Worm (Caenorhabditis elegans) whole organism, L4 larva: ENCODE measurements around the gene C45G9.11.

Experiments used
- F10B5.3 ChIP-seq: sonication (generic microtip); optimal IDR thresholded peaks from 2 replicates; lab custom pipeline; 2016; ENCODE audit warnings: mild to moderate bottlenecking, missing genetic modification characterization, missing compliant biosample characterization
- F26F4.8 ChIP-seq: fragments of 200-800 bp; sonication (Bioruptor generic); conservative IDR thresholded peaks from 2 replicates; pipeline ENCODE4 v1.3.6; 2022; ENCODE audit warnings: missing genetic modification characterization, missing compliant biosample characterization
- F37D6.2 ChIP-seq: sonication (generic microtip); optimal IDR thresholded peaks from 2 replicates; lab custom pipeline; 2016; ENCODE audit warnings: mild to moderate bottlenecking, missing genetic modification characterization, missing compliant biosample characterization
- F44E2.7 ChIP-seq: fragments of 200-800 bp; sonication (Bioruptor generic); IDR thresholded peaks from 2 replicates; pipeline ENCODE4 v2.1.2; 2022; ENCODE audit warnings: missing genetic modification characterization, missing compliant biosample characterization
- R02D3.7 ChIP-seq: fragments of 150-350 bp; sonication (generic microtip); optimal IDR thresholded peaks from 3 replicates; lab custom pipeline; 2014; ENCODE audit warnings: missing biosample characterization, missing genetic modification characterization
- T20F7.1 ChIP-seq: fragments of 200-800 bp; sonication (Bioruptor generic); optimal IDR thresholded peaks from 2 replicates; lab custom pipeline; 2018; ENCODE audit warnings: mild to moderate bottlenecking, missing genetic modification characterization, missing compliant biosample characterization
- Y48G9A.11 ChIP-seq: fragments of 200-800 bp; sonication (Bioruptor generic); IDR thresholded peaks from 2 replicates; pipeline ENCODE4 v1.3.6; 2022; ENCODE audit warnings: missing genetic modification reagents, missing genetic modification characterization, missing compliant biosample characterization
- Y75B8A.6 ChIP-seq: fragments of 200-800 bp; sonication (Bioruptor generic); IDR thresholded peaks from 2 replicates; pipeline ENCODE4 v1.3.6; 2022; ENCODE audit warnings: missing genetic modification reagents, missing genetic modification characterization, missing compliant biosample characterization
- ZK337.2 ChIP-seq: fragments of 200-800 bp; sonication (Bioruptor generic); IDR thresholded peaks from 2 replicates; pipeline ENCODE4 v1.3.6; 2022; ENCODE audit warnings: missing genetic modification reagents, missing genetic modification characterization, missing compliant biosample characterization
- aha-1 ChIP-seq: fragments of 150-350 bp; peaks from one replicate; lab custom pipeline; 2014; ENCODE audit warnings: missing biosample characterization, missing genetic modification characterization
- aly-2 ChIP-seq: sonication (generic microtip); optimal IDR thresholded peaks from 2 replicates; lab custom pipeline; 2018; ENCODE audit warnings: missing biosample characterization, missing genetic modification characterization
- ceh-28 ChIP-seq: fragments of 150-350 bp; optimal IDR thresholded peaks from 2 replicates; lab custom pipeline; 2014; ENCODE audit warnings: missing biosample characterization, missing genetic modification reagents, missing genetic modification characterization
- ceh-62 ChIP-seq: sonication (generic microtip); optimal IDR thresholded peaks from 2 replicates; lab custom pipeline; 2017; ENCODE audit warnings: missing biosample characterization, missing genetic modification characterization
- ceh-82 ChIP-seq: sonication (generic microtip); optimal IDR thresholded peaks from 2 replicates; lab custom pipeline; 2017; ENCODE audit warnings: missing biosample characterization, missing genetic modification characterization
- ctbp-1 ChIP-seq: fragments of 200-800 bp; sonication (Bioruptor generic); IDR thresholded peaks from 2 replicates; pipeline ENCODE4 v1.3.6; 2022; ENCODE audit warnings: missing genetic modification reagents, missing genetic modification characterization, missing compliant biosample characterization
- daf-16 ChIP-seq, 3 experiments: sonication (generic microtip); optimal IDR thresholded peaks; 2 replicates each; lab custom pipeline; 2016 to 2017; ENCODE audit warnings: missing genetic modification characterization in 3 of 3, missing genetic modification reagents in 3 of 3, mild to moderate bottlenecking in 2 of 3, missing compliant biosample characterization in 2 of 3, missing biosample characterization in 1 of 3, moderate library complexity in 1 of 3
- daf-8 ChIP-seq: fragments of 200-800 bp; sonication (Bioruptor generic); IDR thresholded peaks from 2 replicates; pipeline ENCODE4 v1.3.6; 2022; ENCODE audit warnings: missing genetic modification characterization, missing compliant biosample characterization
- dmd-8 ChIP-seq: fragments of 200-800 bp; sonication (Bioruptor generic); IDR thresholded peaks from 2 replicates; pipeline ENCODE4 v1.3.6; 2022; ENCODE audit warnings: missing genetic modification characterization, missing compliant biosample characterization
- duxl-1 ChIP-seq: sonication (generic microtip); optimal IDR thresholded peaks from 2 replicates; lab custom pipeline; 2016; ENCODE audit warnings: mild to moderate bottlenecking, missing genetic modification characterization, moderate library complexity, missing compliant biosample characterization; ENCODE audit not compliant: poor library complexity
- egl-27 ChIP-seq: sonication (generic microtip); optimal IDR thresholded peaks from 3 replicates; lab custom pipeline; 2017; ENCODE audit warnings: missing biosample characterization, missing genetic modification reagents, missing genetic modification characterization
- fos-1 ChIP-seq: fragments of 150-350 bp; optimal IDR thresholded peaks from 2 replicates; lab custom pipeline; 2014; ENCODE audit warnings: missing biosample characterization, missing genetic modification characterization
- hif-1 ChIP-seq, 2 experiments: sonication (generic microtip); optimal IDR thresholded peaks; 2 replicates each; lab custom pipeline; 2016 to 2017; ENCODE audit warnings: missing compliant biosample characterization in 2 of 2, missing genetic modification characterization in 2 of 2, missing genetic modification reagents in 2 of 2, missing genotype in 2 of 2, mild to moderate bottlenecking in 1 of 2
- hlh-11 ChIP-seq: fragments of 200-800 bp; sonication (Bioruptor generic); optimal IDR thresholded peaks from 2 replicates; lab custom pipeline; 2018; ENCODE audit warnings: mild to moderate bottlenecking, missing genetic modification characterization, missing compliant biosample characterization
- lin-1 ChIP-seq: fragments of 200-800 bp; sonication (Bioruptor generic); IDR thresholded peaks from 2 replicates; pipeline ENCODE4 v1.3.6; 2022; ENCODE audit warnings: missing genetic modification reagents, missing genetic modification characterization, missing compliant biosample characterization
- lin-13 ChIP-seq: fragments of 150-350 bp; optimal IDR thresholded peaks from 2 replicates; lab custom pipeline; 2014; ENCODE audit warnings: missing biosample characterization, missing genetic modification reagents, missing genetic modification characterization
- lin-39 ChIP-seq: fragments of 150-350 bp; optimal IDR thresholded peaks from 2 replicates; lab custom pipeline; 2014; ENCODE audit warnings: missing biosample characterization, missing genetic modification reagents, missing genetic modification characterization
- lir-3 ChIP-seq: sonication (generic microtip); optimal IDR thresholded peaks from 2 replicates; lab custom pipeline; 2016; ENCODE audit warnings: mild to moderate bottlenecking, missing genetic modification characterization, missing compliant biosample characterization
- madf-5 ChIP-seq, 2 experiments: fragments of 200-800 bp; sonication (Bioruptor generic); IDR thresholded peaks; 2 replicates each; pipeline ENCODE4 v1.3.6; 2022; ENCODE audit warnings: missing compliant biosample characterization in 2 of 2, missing genetic modification characterization in 2 of 2
- madf-9 ChIP-seq: fragments of 200-800 bp; sonication (Bioruptor generic); conservative IDR thresholded peaks from 2 replicates; pipeline ENCODE4 v1.3.6; 2022; ENCODE audit warnings: missing genetic modification reagents, missing genetic modification characterization, missing compliant biosample characterization
- mdl-1 ChIP-seq, 2 experiments: fragments of 150-350 bp in 1 of 2; sonication (generic microtip) in 1 of 2; optimal IDR thresholded peaks; 2 replicates each; lab custom pipeline; 2014 to 2017; ENCODE audit warnings: missing biosample characterization in 2 of 2, missing genetic modification characterization in 2 of 2
- mes-2 ChIP-seq: sonication (generic microtip); optimal IDR thresholded peaks from 2 replicates; lab custom pipeline; 2016; ENCODE audit warnings: missing genotype, mild to moderate bottlenecking, missing genetic modification characterization, missing compliant biosample characterization; ENCODE audit not compliant: poor library complexity, severe bottlenecking
- mxl-2 ChIP-seq: fragments of 200-800 bp; sonication (Bioruptor generic); conservative IDR thresholded peaks from 2 replicates; pipeline ENCODE4 v1.3.6; 2022; ENCODE audit warnings: missing genetic modification reagents, missing genetic modification characterization, missing compliant biosample characterization
- mxl-3 ChIP-seq: fragments of 200-800 bp; sonication (Bioruptor generic); optimal IDR thresholded peaks from 2 replicates; lab custom pipeline; 2018; ENCODE audit warnings: mild to moderate bottlenecking, missing genetic modification characterization, missing compliant biosample characterization
- nhr-10 ChIP-seq: fragments of 150-350 bp; optimal IDR thresholded peaks from 2 replicates; lab custom pipeline; 2014; ENCODE audit warnings: missing biosample characterization, missing genetic modification characterization
- nhr-11 ChIP-seq: fragments of 150-350 bp; optimal IDR thresholded peaks from 2 replicates; lab custom pipeline; 2014; ENCODE audit warnings: missing biosample characterization, missing genetic modification characterization
- nhr-25 ChIP-seq: sonication (generic microtip); optimal IDR thresholded peaks from 2 replicates; lab custom pipeline; 2017; ENCODE audit warnings: missing genetic modification characterization, mild to moderate bottlenecking, missing compliant biosample characterization, antibody characterized with exemption, moderate library complexity, borderline replicate concordance; ENCODE audit not compliant: insufficient read depth
- nhr-41 ChIP-seq: fragments of 200-800 bp; sonication (Bioruptor generic); IDR thresholded peaks from 2 replicates; pipeline ENCODE4 v1.3.6; 2022; ENCODE audit warnings: missing genetic modification reagents, missing genetic modification characterization, missing compliant biosample characterization
- nhr-6 ChIP-seq: fragments of 150-350 bp; optimal IDR thresholded peaks from 2 replicates; lab custom pipeline; 2014; ENCODE audit warnings: missing biosample characterization, missing genetic modification characterization
- nhr-76 ChIP-seq: fragments of 150-350 bp; optimal IDR thresholded peaks from 2 replicates; lab custom pipeline; 2014; ENCODE audit warnings: missing biosample characterization, missing genetic modification characterization
- php-3 ChIP-seq: fragments of 200-800 bp; sonication (Bioruptor generic); IDR thresholded peaks from 2 replicates; pipeline ENCODE4 v1.3.6; 2022; ENCODE audit warnings: missing genetic modification reagents, missing genetic modification characterization, missing compliant biosample characterization
- pqm-1 ChIP-seq: sonication (generic microtip); optimal IDR thresholded peaks from 2 replicates; lab custom pipeline; 2017; ENCODE audit warnings: missing biosample characterization, missing genetic modification characterization
- rbr-2 ChIP-seq: sonication (generic microtip); optimal IDR thresholded peaks from 2 replicates; lab custom pipeline; 2016; ENCODE audit warnings: missing genotype, missing genetic modification characterization, missing compliant biosample characterization
- saeg-2 ChIP-seq: fragments of 200-800 bp; sonication (Bioruptor generic); IDR thresholded peaks from 2 replicates; pipeline ENCODE4 v1.3.6; 2022; ENCODE audit warnings: missing genetic modification reagents, missing genetic modification characterization, missing compliant biosample characterization
- sdz-12 ChIP-seq: fragments of 200-800 bp; sonication (Bioruptor generic); optimal IDR thresholded peaks from 2 replicates; lab custom pipeline; 2018; ENCODE audit warnings: mild to moderate bottlenecking, missing genetic modification characterization, missing compliant biosample characterization
- spr-1 ChIP-seq: sonication (generic microtip); optimal IDR thresholded peaks from 2 replicates; lab custom pipeline; 2016; ENCODE audit warnings: mild to moderate bottlenecking, missing genetic modification characterization, missing compliant biosample characterization
- unc-62 ChIP-seq, 3 experiments: fragments of 150-350 bp in 1 of 3; sonication (generic microtip); optimal IDR thresholded peaks in 2 of 3; peaks in 1 of 3; 1 replicate in 1 of 3; 2 replicates in 2 of 3; lab custom pipeline; 2014 to 2017; ENCODE audit warnings: missing biosample characterization in 3 of 3, missing genetic modification characterization in 3 of 3, missing genetic modification reagents in 3 of 3, missing genotype in 1 of 3
- vab-7 ChIP-seq: fragments of 200-800 bp; sonication (Bioruptor generic); IDR thresholded peaks from 2 replicates; pipeline ENCODE4 v1.3.6; 2022; ENCODE audit warnings: missing genetic modification reagents, missing genetic modification characterization, missing compliant biosample characterization
- zfp-3 ChIP-seq: fragments of 200-800 bp; sonication (Bioruptor generic); conservative IDR thresholded peaks from 2 replicates; pipeline ENCODE4 v1.3.6; 2022; ENCODE audit warnings: missing genetic modification reagents, missing genetic modification characterization, missing compliant biosample characterization
- zip-11 ChIP-seq: fragments of 200-800 bp; sonication (Bioruptor generic); IDR thresholded peaks from 2 replicates; pipeline ENCODE4 v1.3.6; 2022; ENCODE audit warnings: missing genetic modification characterization, missing compliant biosample characterization
- zip-2 ChIP-seq: fragments of 150-350 bp; optimal IDR thresholded peaks from 2 replicates; lab custom pipeline; 2014; ENCODE audit warnings: missing biosample characterization, missing genetic modification characterization
- ztf-11 ChIP-seq: fragments of 150-350 bp; optimal IDR thresholded peaks from 2 replicates; lab custom pipeline; 2014; ENCODE audit warnings: missing biosample characterization, missing genetic modification characterization

C45G9.11 gene

ce11 chrIII:5024393-5024964, 44.0 kb downstream of the C45G9.11 start, which contains the start of gene pcf-11 (continued):
- TF ChIP-seq mxl-2 (GFP tag; lab: Robert Waterston, UW): no peak
- TF ChIP-seq lin-13 (GFP tag; lab: Kevin White, UChicago): peak; percentile 68
- TF ChIP-seq saeg-2 (GFP tag; lab: Robert Waterston, UW): no peak
- TF ChIP-seq php-3 (GFP tag; lab: Robert Waterston, UW): no peak
- TF ChIP-seq ceh-28 (tag; lab: Kevin White, UChicago): peak; percentile 58
- no peak for TF ChIP-seq nhr-10 (tag; lab: Kevin White, UChicago)
- peak; percentile 34 for TF ChIP-seq rbr-2 (tag; lab: Kevin White, UChicago)
- TF ChIP-seq unc-62 (GFP tag; optimal IDR thresholded peaks at IDR 0.05 in 1 of 2; lab: Kevin White, UChicago): no peak
- TF ChIP-seq unc-62 (tag; optimal IDR thresholded peaks at IDR 0.05; lab: Kevin White, UChicago): no peak
- no peak for TF ChIP-seq Y48G9A.11 (GFP tag; lab: Robert Waterston, UW)
- no peak for TF ChIP-seq ztf-11 (tag; lab: Kevin White, UChicago)
- TF ChIP-seq Y75B8A.6 (GFP tag; lab: Robert Waterston, UW): no peak
- peak; percentile 50 for TF ChIP-seq nhr-6 (tag; lab: Kevin White, UChicago)
- TF ChIP-seq lir-3 (tag; lab: Kevin White, UChicago): no peak
- no peak for TF ChIP-seq F37D6.2 (tag; lab: Kevin White, UChicago)
- TF ChIP-seq F26F4.8 (GFP tag; lab: Robert Waterston, UW): no peak
- no peak for TF ChIP-seq F44E2.7 (GFP tag; lab: Robert Waterston, UW)
- TF ChIP-seq F10B5.3 (tag; lab: Kevin White, UChicago): no peak
- TF ChIP-seq nhr-11 (tag; lab: Kevin White, UChicago): peak; percentile 41
- TF ChIP-seq zip-2 (tag; lab: Kevin White, UChicago): no peak
- no peak for TF ChIP-seq madf-5 (GFP tag; IDR thresholded peaks at IDR 0.05; lab: Robert Waterston, UW)
- no peak for TF ChIP-seq aly-2 (tag; lab: Kevin White, UChicago)
- TF ChIP-seq lin-39: no peak
- TF ChIP-seq aha-1 (tag; lab: Kevin White, UChicago): peak; percentile 86
- peak; percentile 45 to 80 for TF ChIP-seq mdl-1 (tag; optimal IDR thresholded peaks at IDR 0.05; lab: Kevin White, UChicago)
- TF ChIP-seq dmd-8 (GFP tag; lab: Robert Waterston, UW): no peak
- TF ChIP-seq nhr-25: no peak
- no peak for TF ChIP-seq zfp-3 (GFP tag; lab: Robert Waterston, UW)
- no peak for TF ChIP-seq spr-1 (tag; lab: Kevin White, UChicago)
- TF ChIP-seq hif-1 (tag; optimal IDR thresholded peaks at IDR 0.05; lab: Kevin White, UChicago): no peak
- no peak for TF ChIP-seq sdz-12
- no peak for TF ChIP-seq zip-11 (GFP tag; lab: Robert Waterston, UW)
- TF ChIP-seq R02D3.7 (tag; lab: Kevin White, UChicago): no peak
- no peak for TF ChIP-seq madf-9
- no peak for TF ChIP-seq T20F7.1 (GFP tag; lab: Kevin White, UChicago)
- peak; percentile 81 for TF ChIP-seq mxl-3
- no peak for TF ChIP-seq daf-8 (GFP tag; lab: Robert Waterston, UW)
- TF ChIP-seq daf-16 (GFP tag; optimal IDR thresholded peaks at IDR 0.05; lab: Kevin White, UChicago): no peak
- TF ChIP-seq daf-16 (tag; optimal IDR thresholded peaks at IDR 0.05; lab: Kevin White, UChicago): peak; percentile 27
- TF ChIP-seq ctbp-1 (GFP tag; lab: Robert Waterston, UW): no peak
- peak; percentile 64 for TF ChIP-seq hlh-11 (tag; lab: Kevin White, UChicago)
- TF ChIP-seq fos-1 (tag; lab: Kevin White, UChicago): no peak
- TF ChIP-seq nhr-41 (GFP tag; lab: Robert Waterston, UW): no peak
- no peak for TF ChIP-seq duxl-1
- no peak for TF ChIP-seq lin-1 (GFP tag; lab: Robert Waterston, UW)
- no peak for TF ChIP-seq ceh-82 (tag; lab: Kevin White, UChicago)
- TF ChIP-seq ZK337.2 (GFP tag; lab: Robert Waterston, UW): no peak
- no peak for TF ChIP-seq egl-27 (tag; lab: Kevin White, UChicago)
- TF ChIP-seq ceh-62: no peak
- no peak for TF ChIP-seq nhr-76
- no peak for TF ChIP-seq pqm-1 (tag; lab: Kevin White, UChicago)
- no peak for TF ChIP-seq vab-7 (GFP tag; lab: Robert Waterston, UW)
- peak; percentile 75 for TF ChIP-seq mes-2 (tag; lab: Kevin White, UChicago)
